Fruit fly (Drosophila melanogaster) whole organism, larva: ENCODE measurements around the gene mRpL22.
A peak's percentile ranks its signal among the peaks of the same experiment; 100 is the strongest.

Source experiments
- noc ChIP-seq: fragments of 200-800 bp; sonication (Bioruptor generic); optimal IDR thresholded peaks from 3 replicates; lab custom pipeline; 2019; ENCODE audit warnings: missing biosample characterization, mild to moderate bottlenecking, missing genetic modification characterization, moderate library complexity

Gene mRpL22

DNA sequence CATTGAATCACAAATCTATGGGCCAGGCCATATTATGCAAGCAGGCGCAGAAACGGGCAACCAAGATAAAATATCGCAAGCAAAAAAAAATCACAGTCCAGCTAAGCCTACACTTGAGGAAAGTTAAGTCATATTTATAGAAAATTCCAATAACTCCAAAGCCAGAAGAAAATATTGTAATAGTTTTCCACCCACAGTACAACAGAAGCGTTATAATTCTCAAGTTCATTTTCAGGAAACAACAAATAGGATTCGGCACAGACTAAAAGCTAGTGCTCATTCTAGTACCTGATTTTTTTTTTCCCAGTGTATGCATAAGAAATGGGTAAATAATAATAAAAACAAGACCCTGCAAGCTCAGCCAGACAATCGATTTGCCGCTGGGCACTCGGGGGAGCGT lies 17.9 kb upstream of the mRpL22 start:
- TF ChIP-seq noc (tag; lab: Kevin White, UChicago): no peak

- TF ChIP-seq noc (tag; lab: Kevin White, UChicago): no peak
These were observed 16.8 kb upstream of the mRpL22 start for dm6 chrX:16766868-16767431.

dm6 chrX:16768770-16769169 lies 15.0 kb upstream of the mRpL22 start:
- no peak for TF ChIP-seq noc (tag; lab: Kevin White, UChicago)

DNA sequence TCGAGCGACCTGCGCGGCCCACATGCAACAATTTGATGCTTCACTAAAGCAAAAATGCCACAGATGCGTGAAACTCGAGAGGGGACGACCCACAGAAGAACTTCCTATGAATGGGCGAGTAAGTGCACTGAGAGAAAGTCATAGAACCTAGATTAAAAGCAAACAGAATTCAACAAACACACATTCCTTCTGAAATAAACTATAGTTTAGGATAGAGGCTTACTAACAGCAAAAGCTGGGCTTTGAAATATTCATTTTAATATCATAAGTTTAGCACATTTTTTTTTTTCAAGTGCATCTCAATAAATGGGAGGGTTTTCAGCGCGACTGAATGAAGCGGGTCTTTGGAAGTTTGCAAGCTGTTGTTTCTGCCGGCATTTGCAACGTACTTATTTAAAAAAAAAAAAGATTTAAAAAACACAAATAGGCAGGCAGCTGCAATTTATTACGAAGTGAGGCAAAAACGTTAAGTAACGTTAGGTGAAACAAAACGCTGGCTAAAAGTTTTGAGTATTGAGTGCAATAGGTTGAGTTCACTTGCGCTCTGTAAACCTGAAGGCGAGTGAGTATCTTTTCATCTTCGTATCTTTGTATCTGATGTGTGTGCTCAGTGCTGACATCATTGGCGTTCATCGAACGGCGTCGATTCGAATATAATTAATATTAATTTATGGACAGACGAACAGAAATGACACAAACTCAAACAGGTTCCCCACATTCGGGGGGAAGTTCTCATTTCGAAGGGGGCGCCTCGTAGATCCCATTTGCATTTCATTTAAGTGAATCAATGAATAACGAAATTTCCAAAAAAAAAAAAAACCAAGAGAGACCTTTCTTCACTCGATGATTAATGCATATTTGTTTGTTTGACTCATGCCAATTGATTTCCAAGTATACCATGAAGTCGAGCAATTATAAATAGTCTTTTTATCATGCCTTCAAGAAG lies 10.6 kb upstream of the mRpL22 start:
- no peak for TF ChIP-seq noc (tag; lab: Kevin White, UChicago)

- TF ChIP-seq noc (tag; lab: Kevin White, UChicago): no peak
These were observed 9.3 kb upstream of the mRpL22 start for dm6 chrX:16774201-16775061.

DNA sequence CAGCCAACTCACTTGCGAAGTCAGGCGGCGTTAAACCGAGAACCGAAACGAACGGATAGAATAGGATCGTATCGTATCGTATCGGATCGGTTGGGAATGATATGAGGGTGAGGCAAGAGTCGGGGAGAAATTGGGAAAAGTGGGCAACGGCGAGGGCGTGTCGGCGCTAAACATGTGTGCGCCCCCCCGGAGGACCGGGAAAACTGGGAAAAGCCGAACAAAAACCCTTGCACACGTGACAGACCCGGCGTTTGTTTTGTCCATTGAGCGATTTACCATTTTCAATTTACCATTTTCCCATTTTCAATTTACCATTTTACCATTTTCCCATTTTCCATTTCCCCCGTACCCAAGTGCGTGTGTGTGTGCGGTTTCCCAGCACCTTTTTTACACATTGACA lies 8.7 kb upstream of the mRpL22 start:
- TF ChIP-seq noc (tag; lab: Kevin White, UChicago): no peak

dm6 chrX:16778138-16778672 lies 5.5 kb upstream of the mRpL22 start:
- TF ChIP-seq noc (tag; lab: Kevin White, UChicago): peak; percentile 4

DNA sequence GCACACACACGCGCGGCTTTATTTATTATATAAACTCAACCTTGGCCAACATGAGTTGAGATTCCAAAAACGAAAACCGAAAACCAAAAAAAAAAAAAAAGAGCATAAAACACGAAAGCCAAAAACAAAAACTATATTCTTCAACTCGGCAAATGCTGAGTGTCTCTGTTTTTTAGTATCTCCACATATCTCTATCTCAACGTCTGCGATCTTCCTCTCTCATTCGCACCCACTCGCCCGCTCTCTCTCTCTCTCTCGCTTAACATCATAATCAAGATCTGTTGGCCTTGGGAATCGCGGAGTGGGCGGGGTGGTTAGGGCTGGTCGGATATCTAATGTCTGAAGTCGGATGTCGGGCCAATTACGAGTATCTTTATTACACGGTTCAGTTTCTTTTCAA lies 3.5 kb upstream of the mRpL22 start:
- no peak for TF ChIP-seq noc (tag; lab: Kevin White, UChicago)

DNA sequence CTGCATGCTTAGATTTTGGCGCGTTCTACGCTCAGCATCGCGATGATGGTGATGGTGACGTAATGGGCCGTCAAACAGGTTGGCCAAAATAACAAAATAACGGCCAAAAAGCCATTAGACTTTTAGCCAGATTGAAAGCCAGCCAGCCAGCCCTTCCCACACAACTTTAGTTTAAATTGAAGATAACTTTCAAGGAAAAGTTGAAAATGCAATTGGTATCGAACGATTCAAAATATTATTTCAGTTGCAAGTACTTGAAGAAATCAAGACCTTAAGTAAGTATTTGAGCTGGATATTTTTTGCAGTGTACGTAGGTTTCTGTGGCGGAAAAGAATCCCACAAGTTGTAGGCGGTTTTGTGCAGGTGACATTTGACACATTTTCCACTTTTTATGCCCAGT lies 2.7 kb upstream of the mRpL22 start:
- TF ChIP-seq noc (tag; lab: Kevin White, UChicago): peak; percentile 33

DNA sequence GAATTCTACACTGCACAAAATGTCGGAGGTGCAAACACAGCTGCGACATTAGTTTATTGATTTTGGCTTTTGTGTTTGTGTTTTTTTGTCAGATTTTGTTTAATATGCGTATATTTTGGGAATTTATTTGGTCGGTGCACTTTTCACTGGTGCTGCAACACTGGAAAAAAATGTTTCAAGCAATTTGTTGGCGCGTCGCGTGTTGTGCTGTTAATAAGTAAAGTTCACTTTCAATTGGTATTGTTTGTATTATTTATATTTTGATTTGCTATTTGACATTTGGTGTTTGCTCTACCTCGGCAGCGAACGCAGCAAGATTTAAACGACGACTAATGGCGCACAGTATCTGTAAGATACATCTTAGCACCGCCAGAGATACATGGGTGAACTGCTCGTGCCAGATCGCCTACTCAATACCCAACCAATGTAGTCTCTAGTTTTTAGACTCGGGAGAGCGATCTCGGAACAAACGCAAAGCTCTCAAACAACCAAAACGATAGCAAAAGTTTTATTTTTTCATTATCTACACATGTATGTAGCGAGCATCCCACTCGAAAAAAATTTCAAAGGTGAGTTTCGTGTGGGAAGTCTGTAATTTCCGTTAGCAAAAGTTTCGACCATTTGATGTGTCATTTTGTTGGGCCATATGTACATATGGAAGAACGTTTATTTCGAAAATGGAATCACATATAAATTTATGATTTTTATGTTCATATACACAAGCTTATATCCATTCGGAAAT lies 1.4 kb upstream of the mRpL22 start:
- peak; percentile 46 for TF ChIP-seq noc (tag; lab: Kevin White, UChicago)

dm6 chrX:16783141-16783715 lies 505 bp upstream of the mRpL22 start, which contains the start of gene if:
TSS of gene if (minus strand) at chrX:16783434.
- no peak for TF ChIP-seq noc (tag; lab: Kevin White, UChicago)

dm6 chrX:16786860-16787415 lies 3.2 kb downstream of the mRpL22 start, which contains the start of the genes CG9609 and Sap30:
TSS of gene CG9609 (minus strand) at chrX:16787008.
TSS of gene Sap30 (plus strand) at chrX:16787283.
- TF ChIP-seq noc (tag; lab: Kevin White, UChicago): no peak

dm6 chrX:16787416-16787900 lies 3.7 kb downstream of the mRpL22 start:
- TF ChIP-seq noc (tag; lab: Kevin White, UChicago): peak; percentile 9

- no peak for TF ChIP-seq noc (tag; lab: Kevin White, UChicago)
These were observed 7.3 kb downstream of the mRpL22 start, which contains the start of gene Rrp45 for dm6 chrX:16791058-16791457. TSS of gene Rrp45 (minus strand) at chrX:16791266.
